Worm (Caenorhabditis elegans) whole organism, late embryonic: Measurements from ENCODE around the gene B0507.3.

Experiments
- ama-1 ChIP-seq: fragments of 150-350 bp; optimal IDR thresholded peaks from 2 replicates; lab custom pipeline; 2014
- elt-2 ChIP-seq: sonication (generic microtip); optimal IDR thresholded peaks from 2 replicates; lab custom pipeline; 2016; ENCODE audit warnings: missing genetic modification reagents, missing genetic modification characterization, missing compliant biosample characterization
- ets-4 ChIP-seq: sonication (generic microtip); optimal IDR thresholded peaks from 2 replicates; lab custom pipeline; 2016; ENCODE audit warnings: missing genetic modification characterization, missing compliant biosample characterization

DNA sequence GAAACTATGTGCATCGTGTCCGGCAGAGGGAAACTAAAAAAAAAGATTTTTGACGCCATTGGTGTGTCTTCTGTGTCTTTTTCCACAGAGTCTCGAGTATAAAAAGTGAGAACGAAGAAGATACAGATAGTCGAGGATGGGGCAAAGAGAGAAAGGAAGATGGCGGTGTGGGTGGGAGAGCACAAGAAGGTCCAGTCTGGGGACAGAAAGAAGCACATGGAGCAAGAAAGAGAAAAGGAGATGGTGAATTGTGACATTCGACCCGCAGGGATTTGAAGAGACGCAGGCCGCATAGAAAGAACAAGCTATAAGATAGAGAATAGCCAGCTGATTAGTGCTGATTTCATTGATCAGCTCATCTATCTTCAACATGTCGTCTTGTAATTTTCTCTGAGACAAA is 33.5 kb downstream of the B0507.3 start:
- no peak for TF ChIP-seq ets-4
- TF ChIP-seq ama-1 (lab: Kevin White, UChicago), result no peak
- TF ChIP-seq elt-2 (tag; lab: Kevin White, UChicago), result no peak
